Worm (Caenorhabditis elegans) whole organism, mixed stage, embryonic: Measurements from ENCODE around the gene Y73F8A.27.

ENCODE experiments used
- ces-1 ChIP-seq: fragments of 150-350 bp; optimal IDR thresholded peaks from 2 replicates; lab custom pipeline; 2014; ENCODE audit warnings: missing biosample characterization, missing genetic modification reagents, missing genetic modification characterization
- cnd-1 ChIP-seq: fragments of 200-800 bp; sonication (Bioruptor generic); optimal IDR thresholded peaks from 2 replicates; lab custom pipeline; 2018; ENCODE audit warnings: mild to moderate bottlenecking, missing genetic modification characterization, missing compliant biosample characterization
- elt-3 ChIP-seq: fragments of 150-350 bp; optimal IDR thresholded peaks from 2 replicates; lab custom pipeline; 2014; ENCODE audit warnings: missing biosample characterization, missing genetic modification characterization
- flh-1 ChIP-seq: fragments of 200-800 bp; sonication (Bioruptor generic); optimal IDR thresholded peaks from 2 replicates; lab custom pipeline; 2018; ENCODE audit warnings: mild to moderate bottlenecking, missing genetic modification characterization, moderate library complexity, missing compliant biosample characterization
- lin-13 ChIP-seq: fragments of 150-350 bp; optimal IDR thresholded peaks from 2 replicates; lab custom pipeline; 2014; ENCODE audit warnings: missing biosample characterization, missing genetic modification characterization
- mep-1 ChIP-seq: fragments of 150-350 bp; optimal IDR thresholded peaks from 2 replicates; lab custom pipeline; 2017; ENCODE audit warnings: missing biosample characterization, missing genetic modification reagents, missing genetic modification characterization, inconsistent platforms
- mls-2 ChIP-seq: sonication (generic microtip); optimal IDR thresholded peaks from 2 replicates; lab custom pipeline; 2016; ENCODE audit warnings: mild to moderate bottlenecking, missing genetic modification characterization, moderate library complexity, missing compliant biosample characterization
- nhr-12 ChIP-seq: fragments of 150-350 bp; optimal IDR thresholded peaks from 2 replicates; lab custom pipeline; 2014; ENCODE audit warnings: missing biosample characterization, missing genetic modification characterization
- nhr-2 ChIP-seq: fragments of 150-350 bp; optimal IDR thresholded peaks from 2 replicates; lab custom pipeline; 2014; ENCODE audit warnings: missing biosample characterization, missing genetic modification characterization
- nhr-237 ChIP-seq: fragments of 150-350 bp; optimal IDR thresholded peaks from 2 replicates; lab custom pipeline; 2014; ENCODE audit warnings: missing biosample characterization, missing genetic modification characterization
- nhr-28 ChIP-seq: fragments of 150-350 bp; optimal IDR thresholded peaks from 2 replicates; lab custom pipeline; 2014; ENCODE audit warnings: missing biosample characterization, missing genetic modification characterization
- snpc-4 ChIP-seq: fragments of 150-350 bp; optimal IDR thresholded peaks from 2 replicates; lab custom pipeline; 2014; ENCODE audit warnings: missing biosample characterization, missing genetic modification characterization
- unc-62 ChIP-seq: fragments of 150-350 bp; optimal IDR thresholded peaks from 2 replicates; lab custom pipeline; 2014; ENCODE audit warnings: missing biosample characterization, missing genetic modification reagents, missing genetic modification characterization
- ztf-11 ChIP-seq: fragments of 150-350 bp; optimal IDR thresholded peaks from 2 replicates; lab custom pipeline; 2014; ENCODE audit warnings: missing biosample characterization, missing genetic modification characterization

ce11 chrIV:15476369-15476768, 3.8 kb downstream of the Y73F8A.27 start:
- TF ChIP-seq nhr-12 (no peak), elt-3 (no peak), nhr-237 (tag; lab: Kevin White, UChicago) (no peak), nhr-2 (tag; lab: Kevin White, UChicago) (no peak), lin-13 (tag; lab: Kevin White, UChicago) (no peak), mep-1 (no peak), flh-1 (GFP tag; lab: Kevin White, UChicago) (no peak), cnd-1 (tag; lab: Kevin White, UChicago) (no peak), nhr-28 (no peak), ztf-11 (tag; lab: Kevin White, UChicago) (no peak), unc-62 (no peak), mls-2 (tag; lab: Kevin White, UChicago) (no peak), ces-1 (no peak), snpc-4 (tag; lab: Kevin White, UChicago) (no peak)
